Worm (Caenorhabditis elegans): ENCODE data around the gene R10E11.6.

R10E11.6 gene

DNA sequence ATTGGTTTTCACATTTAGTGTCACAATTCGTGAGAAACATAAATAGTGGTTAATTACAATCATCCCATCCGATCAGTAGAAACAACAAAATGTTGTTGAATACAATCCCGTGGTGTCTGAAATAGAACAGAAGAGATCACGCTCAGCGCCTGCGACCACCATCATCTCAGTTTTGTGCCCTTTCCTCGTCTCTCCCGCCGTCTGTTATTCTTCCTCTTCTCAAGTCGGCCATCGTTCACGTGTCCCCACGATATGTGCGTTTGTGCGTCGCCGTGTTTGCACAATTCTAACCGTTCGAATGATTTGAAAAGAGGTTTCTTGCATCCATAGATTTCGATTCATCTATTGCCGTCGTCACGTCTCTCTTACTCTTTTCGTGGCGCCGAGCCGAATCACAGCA lies 36.0 kb downstream of the R10E11.6 start, which contains the start of gene panl-3 (continued):
- TF ChIP-seq aly-2 (tag; optimal IDR thresholded peaks at IDR 0.05): no peak
- TF ChIP-seq irx-1 (tag; optimal IDR thresholded peaks at IDR 0.05): no peak
- no peak for TF ChIP-seq blmp-1 (tag; optimal IDR thresholded peaks at IDR 0.05)
- TF ChIP-seq C34B4.2 (tag; optimal IDR thresholded peaks at IDR 0.05): no peak
- TF ChIP-seq C04F5.9 (tag; optimal IDR thresholded peaks at IDR 0.05): no peak
- no peak for TF ChIP-seq hpl-2 (GFP tag; optimal IDR thresholded peaks at IDR 0.05)
- TF ChIP-seq unc-98 (GFP tag; IDR thresholded peaks at IDR 0.05): no peak
- no peak for TF ChIP-seq nhr-12 (tag; optimal IDR thresholded peaks at IDR 0.05)
- peak; percentile 68 for TF ChIP-seq nhr-85 (tag)
- peak; percentile 30 for TF ChIP-seq skn-1 (tag; optimal IDR thresholded peaks at IDR 0.05)
- TF ChIP-seq fos-1 (tag; optimal IDR thresholded peaks at IDR 0.05): no peak
- no peak for TF ChIP-seq ets-5 (GFP tag; IDR thresholded peaks at IDR 0.05)
- TF ChIP-seq aha-1 (tag; optimal IDR thresholded peaks at IDR 0.05): no peak
- no peak for TF ChIP-seq ceh-8 (GFP tag; optimal IDR thresholded peaks at IDR 0.05)
- no peak for TF ChIP-seq sox-4 (tag; optimal IDR thresholded peaks at IDR 0.05)
- TF ChIP-seq sptf-1 (tag; optimal IDR thresholded peaks at IDR 0.05): no peak
- TF ChIP-seq lin-35 (GFP tag; optimal IDR thresholded peaks at IDR 0.05): peak; percentile 71 to 85
- no peak for TF ChIP-seq fkh-4 (tag; optimal IDR thresholded peaks at IDR 0.05; ENCODE audit: borderline replicate concordance)
- TF ChIP-seq alr-1 (tag; optimal IDR thresholded peaks at IDR 0.05; ENCODE audit: borderline replicate concordance): no peak
- no peak for TF ChIP-seq unc-30 (tag; optimal IDR thresholded peaks at IDR 0.05)
- TF ChIP-seq nhr-71 (tag; optimal IDR thresholded peaks at IDR 0.05): peak; percentile 81
- TF ChIP-seq elt-3 (tag; optimal IDR thresholded peaks at IDR 0.05): peak in 2 of 6 experiments; percentile 30 to 48
- TF ChIP-seq lin-15B (tag; optimal IDR thresholded peaks at IDR 0.05): no peak
- TF ChIP-seq mdl-1 (tag; optimal IDR thresholded peaks at IDR 0.05): peak in 1 of 2 experiments; percentile 95
- peak; percentile 86 for TF ChIP-seq tbx-2 (tag; optimal IDR thresholded peaks at IDR 0.05)
- TF ChIP-seq ceh-82 (tag; optimal IDR thresholded peaks at IDR 0.05): peak; percentile 10 to 57 (median 38)
- TF ChIP-seq mab-9 (GFP tag; IDR thresholded peaks at IDR 0.05): peak; percentile 73
- no peak for TF ChIP-seq zag-1 (tag; optimal IDR thresholded peaks at IDR 0.05)
- no peak for TF ChIP-seq isw-1 (GFP tag; IDR thresholded peaks at IDR 0.05)
- TF ChIP-seq ama-1 (optimal IDR thresholded peaks at IDR 0.05): no peak
- TF ChIP-seq Y116A8C.19 (tag; optimal IDR thresholded peaks at IDR 0.05; ENCODE audit: borderline replicate concordance): no peak
- peak; percentile 98 for TF ChIP-seq F16B12.6 (tag; optimal IDR thresholded peaks at IDR 0.05)
- TF ChIP-seq swsn-7 (tag; optimal IDR thresholded peaks at IDR 0.05): peak; percentile 70
- TF ChIP-seq nhr-76 (tag; optimal IDR thresholded peaks at IDR 0.05): no peak
- peak; percentile 61 for TF ChIP-seq nhr-90 (tag; optimal IDR thresholded peaks at IDR 0.05; ENCODE audit: poor library complexity)
- no peak for TF ChIP-seq nhr-84 (tag; optimal IDR thresholded peaks at IDR 0.05)
- TF ChIP-seq nhr-11 (tag; optimal IDR thresholded peaks at IDR 0.05): no peak
- TF ChIP-seq lin-39 (tag; optimal IDR thresholded peaks at IDR 0.05): no peak
- TF ChIP-seq jun-1 (tag; optimal IDR thresholded peaks at IDR 0.05): no peak
- no peak for TF ChIP-seq sup-37 (GFP tag; optimal IDR thresholded peaks at IDR 0.05)
- TF ChIP-seq elt-2 (tag; optimal IDR thresholded peaks at IDR 0.05): peak; percentile 10
- TF ChIP-seq nhr-20 (tag; optimal IDR thresholded peaks at IDR 0.05): peak; percentile 80
- TF ChIP-seq xbp-1 (tag; optimal IDR thresholded peaks at IDR 0.05): peak; percentile 69
- TF ChIP-seq ceh-90 (tag; optimal IDR thresholded peaks at IDR 0.05): no peak
- TF ChIP-seq ceh-88 (GFP tag; IDR thresholded peaks at IDR 0.05): no peak
- peak; percentile 28 for TF ChIP-seq dsc-1 (tag; optimal IDR thresholded peaks at IDR 0.05)
- TF ChIP-seq nhr-19 (GFP tag; conservative IDR thresholded peaks at IDR 0.05): peak; percentile 55
- TF ChIP-seq pax-3 (tag; optimal IDR thresholded peaks at IDR 0.05): no peak
